Fruit fly (Drosophila melanogaster): ENCODE results near the gene CG8837.
A peak's percentile ranks its signal among the peaks of the same experiment; 100 is the strongest.

The CG8837 gene

DNA sequence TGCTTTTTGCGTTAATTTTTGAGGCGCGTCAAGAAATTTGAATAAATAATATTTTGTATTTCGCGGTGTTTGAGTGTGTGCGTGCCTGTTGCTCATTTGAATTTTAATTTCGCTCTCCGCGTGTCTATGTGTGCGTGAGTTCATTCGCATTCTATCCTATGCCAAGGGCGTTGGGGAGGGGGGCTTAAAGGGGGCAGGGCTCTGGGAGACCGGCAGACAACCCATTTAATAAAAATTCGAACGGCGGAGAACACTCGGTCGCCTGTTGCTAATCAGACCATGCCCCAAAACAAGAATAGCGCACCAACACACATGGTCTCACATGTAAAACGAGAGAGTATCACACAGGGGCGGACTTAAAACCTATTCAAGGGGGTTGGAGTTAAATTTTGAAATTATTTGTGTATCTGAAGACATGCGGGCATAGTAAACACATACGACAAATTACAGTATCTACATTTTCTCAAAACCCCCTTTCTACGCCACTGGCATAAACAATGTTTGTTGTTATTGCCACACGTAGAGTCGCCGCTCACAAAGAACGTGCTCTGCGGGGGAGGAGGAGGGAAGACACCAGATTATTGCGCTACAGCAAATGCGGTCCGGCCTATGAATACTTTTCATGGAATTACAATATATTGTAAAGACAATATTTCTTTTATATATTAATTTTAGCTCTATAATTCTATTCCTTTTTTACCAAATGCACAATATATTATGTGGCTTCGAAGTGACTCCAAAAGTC lies 18.1 kb upstream of the CG8837 start (continued):
- TF ChIP-seq Met (GFP tag; optimal IDR thresholded peaks at IDR 0.05) (peak; percentile 100), CG4318 (GFP tag; optimal IDR thresholded peaks at IDR 0.05) (peak; percentile 99), acj6 (GFP tag; optimal IDR thresholded peaks at IDR 0.05) (peak; percentile 100), CG8319 (GFP tag; optimal IDR thresholded peaks at IDR 0.05) (peak; percentile 99), net (GFP tag; optimal IDR thresholded peaks at IDR 0.05) (peak; percentile 100), svp (GFP tag) (peak; percentile 100), CG6276 (GFP tag; optimal IDR thresholded peaks at IDR 0.05) (peak; percentile 99), Eip75B (GFP tag; optimal IDR thresholded peaks at IDR 0.05) (peak; percentile 100), fd59A (GFP tag; optimal IDR thresholded peaks at IDR 0.05) (peak; percentile 100), Eip93F (GFP tag; optimal IDR thresholded peaks at IDR 0.05) (peak; percentile 98), esn (GFP tag; optimal IDR thresholded peaks at IDR 0.05) (peak; percentile 100), dsx (GFP tag; optimal IDR thresholded peaks at IDR 0.05; ENCODE audit: poor library complexity, severe bottlenecking) (peak; percentile 99), Ets21C (GFP tag; optimal IDR thresholded peaks at IDR 0.05) (peak; percentile 99), Eip78C (GFP tag) (peak; percentile 100), CG9139 (GFP tag; optimal IDR thresholded peaks at IDR 0.05) (peak; percentile 99), CG32006 (GFP tag; optimal IDR thresholded peaks at IDR 0.05) (peak; percentile 100), CG3919 (GFP tag; optimal IDR thresholded peaks at IDR 0.05) (peak; percentile 100), Hr4 (GFP tag; optimal IDR thresholded peaks at IDR 0.05) (peak; percentile 100), topi (GFP tag; optimal IDR thresholded peaks at IDR 0.05) (peak; percentile 100), CG31627 (GFP tag; optimal IDR thresholded peaks at IDR 0.05) (peak; percentile 100), CG11762 (GFP tag; optimal IDR thresholded peaks at IDR 0.05; ENCODE audit: insufficient read depth) (peak; percentile 100), salr (GFP tag; optimal IDR thresholded peaks at IDR 0.05) (peak; percentile 99 to 100)

dm6 chr2L:3302958-3303842 lies 16.8 kb upstream of the CG8837 start, which contains the start of gene CG9663:
Gene CG9663 (minus strand): TSS chr2L:3303130.
- TF ChIP-seq Sox15 (GFP tag; optimal IDR thresholded peaks at IDR 0.05) (peak; percentile 54), fd59A (GFP tag; optimal IDR thresholded peaks at IDR 0.05) (peak; percentile 61), vri (GFP tag; optimal IDR thresholded peaks at IDR 0.05) (peak; percentile 76), Eip75B (GFP tag; optimal IDR thresholded peaks at IDR 0.05) (peak; percentile 73), CG10669 (GFP tag; optimal IDR thresholded peaks at IDR 0.05) (peak; percentile 72), CG11294 (GFP tag; IDR thresholded peaks at IDR 0.05) (no peak), CG7368 (GFP tag; optimal IDR thresholded peaks at IDR 0.05) (peak; percentile 76), fkh (GFP tag; optimal IDR thresholded peaks at IDR 0.05) (peak; percentile 76), Sox102F (GFP tag; optimal IDR thresholded peaks at IDR 0.05) (peak; percentile 80), Ets21C (GFP tag; optimal IDR thresholded peaks at IDR 0.05) (peak; percentile 54), CG1621 (tag; optimal IDR thresholded peaks at IDR 0.05) (peak; percentile 53), Hr4 (GFP tag; optimal IDR thresholded peaks at IDR 0.05) (peak; percentile 29), Met (GFP tag; optimal IDR thresholded peaks at IDR 0.05) (peak; percentile 66), achi (GFP tag; optimal IDR thresholded peaks at IDR 0.05) (peak; percentile 73), CG4318 (GFP tag; optimal IDR thresholded peaks at IDR 0.05) (peak; percentile 22), CG8632 (GFP tag; optimal IDR thresholded peaks at IDR 0.05) (peak; percentile 35), dac (GFP tag; optimal IDR thresholded peaks at IDR 0.05) (peak; percentile 62), Eip78C (GFP tag) (peak; percentile 91), fd85E (GFP tag; optimal IDR thresholded peaks at IDR 0.05) (peak; percentile 29), spab (GFP tag; optimal IDR thresholded peaks at IDR 0.05) (peak; percentile 85), eg (GFP tag; IDR thresholded peaks at IDR 0.05) (peak; percentile 80; the same call in 2 of the 3 replicates), CG8319 (GFP tag; optimal IDR thresholded peaks at IDR 0.05) (peak; percentile 59), salr (GFP tag; optimal IDR thresholded peaks at IDR 0.05) (peak; percentile 50 to 54), cyc (GFP tag; optimal IDR thresholded peaks at IDR 0.05) (peak; percentile 65), CG3919 (GFP tag; optimal IDR thresholded peaks at IDR 0.05) (peak; percentile 82), CG6276 (GFP tag; optimal IDR thresholded peaks at IDR 0.05) (peak; percentile 76), acj6 (GFP tag; optimal IDR thresholded peaks at IDR 0.05) (peak; percentile 49), CG31627 (GFP tag; optimal IDR thresholded peaks at IDR 0.05) (peak; percentile 52), Gug (GFP tag; IDR thresholded peaks at IDR 0.05) (0 out of 2 replicates have a peak, but pooled peaks have one; percentile 9), CG16779 (tag; optimal IDR thresholded peaks at IDR 0.05) (peak; percentile 54), net (GFP tag; optimal IDR thresholded peaks at IDR 0.05) (peak; percentile 83), CG6792 (GFP tag; optimal IDR thresholded peaks at IDR 0.05) (peak; percentile 80), Sox14 (GFP tag; optimal IDR thresholded peaks at IDR 0.05) (peak; percentile 86), Hr39 (GFP tag; optimal IDR thresholded peaks at IDR 0.05) (peak; percentile 59), CG6163 (GFP tag; IDR thresholded peaks at IDR 0.05) (peak; percentile 86), esn (GFP tag; optimal IDR thresholded peaks at IDR 0.05) (peak; percentile 72), CG34406 (GFP tag; optimal IDR thresholded peaks at IDR 0.05) (peak; percentile 38)

Measured in whole organism, prepupa.